Worm (Caenorhabditis elegans) whole organism, L3 larva: ENCODE data around the gene srap-1.

Experiments used
- aly-2 ChIP-seq: fragments of 150-350 bp; optimal IDR thresholded peaks from 2 replicates; lab custom pipeline; 2014; ENCODE audit warnings: missing biosample characterization, missing genetic modification characterization
- nfya-1 ChIP-seq: sonication (generic microtip); optimal IDR thresholded peaks from 2 replicates; lab custom pipeline; 2017; ENCODE audit warnings: missing genetic modification characterization, mild to moderate bottlenecking, missing compliant biosample characterization, antibody characterized with exemption, moderate library complexity; ENCODE audit not compliant: insufficient read depth
- nhr-11 ChIP-seq: fragments of 150-350 bp; optimal IDR thresholded peaks from 2 replicates; lab custom pipeline; 2014; ENCODE audit warnings: missing biosample characterization, missing genetic modification characterization
- nhr-12 ChIP-seq: fragments of 150-350 bp; optimal IDR thresholded peaks from 2 replicates; lab custom pipeline; 2014; ENCODE audit warnings: missing biosample characterization, missing genetic modification characterization
- ztf-4 ChIP-seq: fragments of 150-350 bp; optimal IDR thresholded peaks from 2 replicates; lab custom pipeline; 2014; ENCODE audit warnings: missing biosample characterization, missing genetic modification characterization

ce11 chrII:11259766-11260165, 56.7 kb downstream of the srap-1 start:
- no peak for TF ChIP-seq ztf-4 (tag; lab: Kevin White, UChicago)
- no peak for TF ChIP-seq nhr-11 (tag; lab: Kevin White, UChicago)
- TF ChIP-seq nfya-1 (tag; lab: Kevin White, UChicago): no peak
- TF ChIP-seq aly-2 (tag; lab: Kevin White, UChicago): no peak
- TF ChIP-seq nhr-12 (tag; lab: Kevin White, UChicago): no peak
